Fruit fly (Drosophila melanogaster): ENCODE measurements around the gene CG18477.
"Not testable (repeated sequence)": the region's sequence is repeated elsewhere in the genome, so short reads cannot be mapped to it uniquely, and the experiment has no call there.

The CG18477 gene

DNA sequence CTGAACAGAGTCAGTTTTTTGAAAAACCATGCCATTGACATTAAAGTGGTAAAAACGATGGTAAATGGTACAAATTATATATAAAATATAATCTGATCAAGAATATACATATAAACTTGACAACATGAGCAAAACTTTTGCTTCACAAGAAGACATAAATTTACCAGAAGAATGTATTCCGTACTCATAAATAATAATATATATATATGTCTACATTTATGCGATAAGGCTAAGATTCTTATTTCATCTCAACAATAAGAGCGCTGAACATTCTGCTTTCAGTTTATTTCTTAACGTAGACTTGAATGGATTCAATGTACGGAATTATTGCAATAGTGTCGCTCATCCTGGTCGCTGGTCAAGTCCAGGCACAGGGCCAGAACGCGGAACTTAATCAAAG lies at the start of gene CG18477:
Gene CG18477, plus strand, starts transcription at position 301 of the 400 bp plus-strand sequence.
- not testable (repeated sequence) for TF ChIP-seq dl (GFP tag; optimal IDR thresholded peaks at IDR 0.05; ENCODE audit: insufficient read depth in 1 of 2, partially characterized antibody in 2 of 2); lola (GFP tag; optimal IDR thresholded peaks at IDR 0.05); Abd-B (GFP tag; optimal IDR thresholded peaks at IDR 0.05)

DNA sequence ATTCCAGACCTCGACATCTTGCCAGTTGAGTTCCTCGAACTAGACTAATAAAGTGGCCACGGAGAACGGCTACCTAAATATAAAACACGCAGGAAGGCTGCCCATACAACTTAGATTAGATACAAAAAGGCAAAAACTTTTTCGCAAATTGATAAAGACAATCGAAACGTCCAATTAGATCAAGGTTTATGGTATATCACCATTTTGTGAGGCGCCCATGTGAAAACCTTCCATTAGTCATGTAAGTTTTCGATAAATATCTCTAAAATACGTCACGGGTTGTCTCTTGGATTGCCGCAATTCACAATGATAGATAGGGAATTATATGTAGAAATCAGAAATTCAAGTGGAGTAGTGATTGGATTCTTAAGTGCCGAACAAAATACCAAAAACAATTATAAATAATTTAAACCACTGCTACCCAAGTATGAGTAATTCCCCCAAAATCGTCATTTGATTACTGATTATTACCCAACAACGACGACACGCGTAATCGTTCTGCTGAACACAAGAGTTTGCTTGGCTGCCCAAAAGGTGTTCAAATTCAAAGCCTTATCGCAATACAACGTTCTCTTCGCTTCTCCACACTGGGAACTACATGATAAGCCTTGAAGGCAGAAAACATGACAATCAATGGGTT lies 49.1 kb upstream of the CG18477 start, which contains the start of gene CG15255:
Gene CG15255, minus strand, starts transcription at position 51 of the 640 bp plus-strand sequence.
- no peak for TF ChIP-seq HLH106 (tag; optimal IDR thresholded peaks at IDR 0.05)
- TF ChIP-seq Rel (GFP tag; optimal IDR thresholded peaks at IDR 0.05) = no peak
- peak; percentile 93 for TF ChIP-seq Rel (tag; optimal IDR thresholded peaks at IDR 0.05)
- no peak for TF ChIP-seq Myc (optimal IDR thresholded peaks at IDR 0.05)
- TF ChIP-seq h (GFP tag; optimal IDR thresholded peaks at IDR 0.05) = peak; percentile 35
- TF ChIP-seq rgr (GFP tag; optimal IDR thresholded peaks at IDR 0.05) = no peak

- TF ChIP-seq jim (GFP tag; optimal IDR thresholded peaks at IDR 0.05) (no peak), Rel (GFP tag; optimal IDR thresholded peaks at IDR 0.05) (no peak), Rel (tag; optimal IDR thresholded peaks at IDR 0.05) (no peak), sage (GFP tag; optimal IDR thresholded peaks at IDR 0.05) (no peak), Jra (GFP tag; optimal IDR thresholded peaks at IDR 0.05) (no peak), Hr78 (GFP tag; optimal IDR thresholded peaks at IDR 0.05) (no peak), pan (optimal IDR thresholded peaks at IDR 0.05) (no peak), woc (GFP tag; optimal IDR thresholded peaks at IDR 0.05) (no peak), Hnf4 (GFP tag; optimal IDR thresholded peaks at IDR 0.05) (no peak), usp (GFP tag; optimal IDR thresholded peaks at IDR 0.05) (no peak), brk (GFP tag; optimal IDR thresholded peaks at IDR 0.05) (no peak), Sp1 (GFP tag; optimal IDR thresholded peaks at IDR 0.05) (no peak), CG9705 (GFP tag; optimal IDR thresholded peaks at IDR 0.05) (no peak), Abd-B (GFP tag; optimal IDR thresholded peaks at IDR 0.05) (no peak), CG32264 (GFP tag; optimal IDR thresholded peaks at IDR 0.05) (no peak), OdsH (GFP tag; optimal IDR thresholded peaks at IDR 0.05) (no peak), dsf (GFP tag; optimal IDR thresholded peaks at IDR 0.05; ENCODE audit: borderline replicate concordance) (no peak), sv (GFP tag; optimal IDR thresholded peaks at IDR 0.05) (no peak)
Measured at dm6 chr2L:15613285-15613912, 47.4 kb upstream of the CG18477 start, which contains the start of gene Semp1. Semp1 (minus strand) TSS chr2L:15613335.

DNA sequence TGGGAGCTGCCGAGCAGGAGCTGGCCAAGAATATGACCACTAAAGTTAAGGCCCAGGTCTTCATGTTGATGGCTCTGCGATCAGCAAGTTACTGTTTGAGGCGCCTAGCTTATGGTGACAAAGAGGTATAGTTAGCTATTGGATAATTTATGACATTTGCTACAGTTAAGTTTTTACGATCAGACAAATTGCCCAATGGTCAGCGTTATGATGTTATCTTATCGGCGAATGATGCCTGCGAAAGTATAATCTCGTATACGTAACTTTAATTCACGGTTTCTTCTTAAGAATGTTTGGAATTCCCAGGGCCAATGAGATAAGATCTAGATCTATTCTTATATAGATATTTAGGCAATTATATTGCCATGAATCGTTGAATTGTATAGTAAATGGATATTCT lies 46.1 kb upstream of the CG18477 start, which contains the start of gene CG15254:
Gene CG15254, minus strand, starts transcription at position 101 of the 400 bp plus-strand sequence.
- TF ChIP-seq Dfd (GFP tag; optimal IDR thresholded peaks at IDR 0.05) = no peak

- TF ChIP-seq usp (GFP tag; optimal IDR thresholded peaks at IDR 0.05) (no peak), Abd-B (GFP tag; optimal IDR thresholded peaks at IDR 0.05) (no peak), Dif (GFP tag; optimal IDR thresholded peaks at IDR 0.05; ENCODE audit: partially characterized antibody) (no peak), lola (GFP tag; optimal IDR thresholded peaks at IDR 0.05) (no peak), Mio (GFP tag; optimal IDR thresholded peaks at IDR 0.05) (no peak), Jra (GFP tag; optimal IDR thresholded peaks at IDR 0.05) (no peak), Myc (optimal IDR thresholded peaks at IDR 0.05) (no peak), CrebA (GFP tag; optimal IDR thresholded peaks at IDR 0.05; ENCODE audit: borderline replicate concordance) (no peak), woc (GFP tag; optimal IDR thresholded peaks at IDR 0.05) (no peak), Vsx2 (GFP tag; optimal IDR thresholded peaks at IDR 0.05; ENCODE audit: partially characterized antibody) (no peak), N (GFP tag; optimal IDR thresholded peaks at IDR 0.05) (no peak), dsf (GFP tag; optimal IDR thresholded peaks at IDR 0.05; ENCODE audit: borderline replicate concordance) (no peak), Rel (GFP tag; optimal IDR thresholded peaks at IDR 0.05) (no peak), Rel (tag; optimal IDR thresholded peaks at IDR 0.05) (no peak), OdsH (GFP tag; optimal IDR thresholded peaks at IDR 0.05) (no peak), foxo (GFP tag; optimal IDR thresholded peaks at IDR 0.05) (no peak), h (GFP tag; optimal IDR thresholded peaks at IDR 0.05) (no peak), Hr78 (GFP tag; optimal IDR thresholded peaks at IDR 0.05) (no peak), Sp1 (GFP tag; optimal IDR thresholded peaks at IDR 0.05) (no peak), fru (GFP tag; optimal IDR thresholded peaks at IDR 0.05) (no peak)
Measured at dm6 chr2L:15616251-15616650, 44.6 kb upstream of the CG18477 start, which contains the start of gene CG15253. CG15253 (minus strand) TSS chr2L:15616351.

Measured in whole organism, wandering third instar larva.